Worm (Caenorhabditis elegans) whole organism, midembryonic: ENCODE measurements around the gene egl-20.

Experiments
- flt-1 ChIP-seq: fragments of 200-800 bp; sonication (Bioruptor generic); IDR thresholded peaks from 2 replicates; pipeline ENCODE4 v1.3.6; 2022; ENCODE audit warnings: missing genetic modification characterization, missing compliant biosample characterization
- ref-1 ChIP-seq: fragments of 200-800 bp; sonication (Bioruptor generic); conservative IDR thresholded peaks from 2 replicates; pipeline ENCODE4 v1.3.6; 2022; ENCODE audit warnings: missing genetic modification reagents, missing genetic modification characterization, missing compliant biosample characterization
- ztf-23 ChIP-seq: fragments of 200-800 bp; sonication (Bioruptor generic); IDR thresholded peaks from 2 replicates; pipeline ENCODE4 v1.3.6; 2022; ENCODE audit warnings: missing genetic modification reagents, missing genetic modification characterization, missing compliant biosample characterization
- ztf-29 ChIP-seq: fragments of 200-800 bp; sonication (Bioruptor generic); IDR thresholded peaks from 2 replicates; pipeline ENCODE4 v1.3.6; 2022; ENCODE audit warnings: missing genetic modification reagents, missing genetic modification characterization, missing compliant biosample characterization

ce11 chrIV:9790708-9791107 lies 24.6 kb downstream of the egl-20 start:
- TF ChIP-seq flt-1 (GFP tag; lab: Robert Waterston, UW) (no peak), ref-1 (GFP tag; lab: Robert Waterston, UW) (no peak), ztf-23 (no peak), ztf-29 (GFP tag; lab: Robert Waterston, UW) (no peak)
